Worm (Caenorhabditis elegans) whole organism, L2 larva: ENCODE measurements around the gene trf-1.

Source experiments
- C34F6.9 ChIP-seq: fragments of 150-350 bp; optimal IDR thresholded peaks from 2 replicates; lab custom pipeline; 2014; ENCODE audit warnings: missing biosample characterization, missing genetic modification characterization
- R02D3.7 ChIP-seq: fragments of 150-350 bp; optimal IDR thresholded peaks from 2 replicates; lab custom pipeline; 2014; ENCODE audit warnings: missing biosample characterization, missing genetic modification characterization
- Y55F3AM.14 ChIP-seq: fragments of 200-800 bp; sonication (Bioruptor generic); optimal IDR thresholded peaks from 2 replicates; lab custom pipeline; 2018; ENCODE audit warnings: mild to moderate bottlenecking, missing genetic modification characterization, missing compliant biosample characterization
- aly-2 ChIP-seq: fragments of 150-350 bp; optimal IDR thresholded peaks from 2 replicates; lab custom pipeline; 2014; ENCODE audit warnings: missing biosample characterization, missing genetic modification characterization
- ama-1 ChIP-seq: fragments of 150-350 bp; optimal IDR thresholded peaks from 2 replicates; lab custom pipeline; 2018; ENCODE audit warnings: inconsistent platforms
- blmp-1 ChIP-seq: sonication (generic microtip); optimal IDR thresholded peaks from 2 replicates; lab custom pipeline; 2017; ENCODE audit warnings: missing genetic modification characterization, mild to moderate bottlenecking, missing compliant biosample characterization, antibody characterized with exemption, moderate library complexity; ENCODE audit not compliant: insufficient read depth
- ceh-16 ChIP-seq: fragments of 150-350 bp; optimal IDR thresholded peaks from 2 replicates; lab custom pipeline; 2014; ENCODE audit warnings: missing biosample characterization, missing genetic modification characterization
- ceh-82 ChIP-seq: fragments of 150-350 bp; optimal IDR thresholded peaks from 2 replicates; lab custom pipeline; 2014; ENCODE audit warnings: missing biosample characterization, missing genetic modification characterization
- crh-2 ChIP-seq: sonication (generic microtip); optimal IDR thresholded peaks from 2 replicates; lab custom pipeline; 2017; ENCODE audit warnings: missing biosample characterization, missing genetic modification characterization
- elt-3 ChIP-seq: sonication (generic microtip); optimal IDR thresholded peaks from 2 replicates; lab custom pipeline; 2017; ENCODE audit warnings: missing biosample characterization, missing genetic modification characterization
- fos-1 ChIP-seq: fragments of 150-350 bp; optimal IDR thresholded peaks from 2 replicates; lab custom pipeline; 2014; ENCODE audit warnings: missing biosample characterization, missing genetic modification characterization
- gmeb-1 ChIP-seq: fragments of 150-350 bp; optimal IDR thresholded peaks from 2 replicates; lab custom pipeline; 2014; ENCODE audit warnings: missing biosample characterization, missing genetic modification characterization
- lin-11 ChIP-seq: fragments of 150-350 bp; sonication (generic microtip); optimal IDR thresholded peaks from 2 replicates; lab custom pipeline; 2014; ENCODE audit warnings: missing biosample characterization, missing genetic modification characterization, inconsistent platforms, mixed read lengths
- lin-13 ChIP-seq: fragments of 150-350 bp; optimal IDR thresholded peaks from 2 replicates; lab custom pipeline; 2014; ENCODE audit warnings: missing biosample characterization, missing genetic modification reagents, missing genetic modification characterization
- lin-39 ChIP-seq: fragments of 150-350 bp; optimal IDR thresholded peaks from 2 replicates; lab custom pipeline; 2014; ENCODE audit warnings: missing biosample characterization, missing genetic modification reagents, missing genetic modification characterization
- lsy-2 ChIP-seq, 2 experiments: fragments of 150-350 bp in 1 of 2; sonication (generic microtip) in 1 of 2; optimal IDR thresholded peaks; 2 replicates each; lab custom pipeline; 2014 to 2017; ENCODE audit warnings: missing biosample characterization in 2 of 2, missing genetic modification characterization in 2 of 2
- mab-5 ChIP-seq: fragments of 150-350 bp; optimal IDR thresholded peaks from 2 replicates; lab custom pipeline; 2014; ENCODE audit warnings: missing biosample characterization, missing genetic modification characterization
- mbf-1 ChIP-seq: sonication (generic microtip); optimal IDR thresholded peaks from 2 replicates; lab custom pipeline; 2017; ENCODE audit warnings: missing biosample characterization, missing genetic modification characterization
- mdl-1 ChIP-seq, 2 experiments: fragments of 150-350 bp in 1 of 2; sonication (generic microtip) in 1 of 2; optimal IDR thresholded peaks; 2 replicates each; lab custom pipeline; 2017; ENCODE audit warnings: missing biosample characterization in 2 of 2, missing genetic modification characterization in 2 of 2
- nhr-10 ChIP-seq: sonication (generic microtip); optimal IDR thresholded peaks from 2 replicates; lab custom pipeline; 2017; ENCODE audit warnings: missing biosample characterization, missing genetic modification characterization
- nhr-21 ChIP-seq: fragments of 150-350 bp; optimal IDR thresholded peaks from 2 replicates; lab custom pipeline; 2014; ENCODE audit warnings: missing biosample characterization, missing genetic modification characterization
- nhr-23 ChIP-seq: fragments of 150-350 bp; optimal IDR thresholded peaks from 2 replicates; lab custom pipeline; 2014; ENCODE audit warnings: missing biosample characterization, missing genetic modification reagents, missing genetic modification characterization
- nhr-237 ChIP-seq: fragments of 150-350 bp; optimal IDR thresholded peaks from 2 replicates; lab custom pipeline; 2014; ENCODE audit warnings: missing biosample characterization, missing genetic modification characterization
- nhr-25 ChIP-seq: fragments of 150-350 bp; sonication (generic microtip); optimal IDR thresholded peaks from 3 replicates; lab custom pipeline; 2014; ENCODE audit warnings: missing biosample characterization, missing genetic modification characterization
- nhr-77 ChIP-seq: fragments of 150-350 bp; optimal IDR thresholded peaks from 2 replicates; lab custom pipeline; 2014; ENCODE audit warnings: missing biosample characterization, missing genetic modification characterization
- peb-1 ChIP-seq: fragments of 150-350 bp; optimal IDR thresholded peaks from 2 replicates; lab custom pipeline; 2014; ENCODE audit warnings: missing biosample characterization, missing genetic modification characterization
- snpc-4 ChIP-seq: fragments of 150-350 bp; optimal IDR thresholded peaks from 2 replicates; lab custom pipeline; 2014; ENCODE audit warnings: missing biosample characterization, missing genetic modification characterization
- unc-39 ChIP-seq: fragments of 150-350 bp; optimal IDR thresholded peaks from 2 replicates; lab custom pipeline; 2014; ENCODE audit warnings: missing biosample characterization, missing genetic modification characterization
- unc-55 ChIP-seq: fragments of 150-350 bp; sonication (generic microtip); optimal IDR thresholded peaks from 3 replicates; lab custom pipeline; 2014; ENCODE audit warnings: missing biosample characterization, missing genetic modification reagents, missing genetic modification characterization
- ztf-1 ChIP-seq: fragments of 200-800 bp; sonication (Bioruptor generic); conservative IDR thresholded peaks from 2 replicates; pipeline ENCODE4 v1.3.6; 2022; ENCODE audit warnings: missing genetic modification characterization, missing compliant biosample characterization
- ztf-11 ChIP-seq: sonication (generic microtip); optimal IDR thresholded peaks from 2 replicates; lab custom pipeline; 2017; ENCODE audit warnings: missing biosample characterization, missing genetic modification characterization
- ztf-4 ChIP-seq: fragments of 150-350 bp; optimal IDR thresholded peaks from 2 replicates; lab custom pipeline; 2014; ENCODE audit warnings: missing biosample characterization, missing genetic modification characterization

Gene trf-1

ce11 chrIII:13430162-13430561 is at the start of gene trf-1:
TSS of gene trf-1 (plus strand) at chrIII:13430462.
- no peak for TF ChIP-seq ztf-4 (tag; lab: Kevin White, UChicago)
- TF ChIP-seq ztf-1 (GFP tag; lab: Robert Waterston, UW): no peak
- TF ChIP-seq lin-39 (tag; lab: Kevin White, UChicago): no peak
- TF ChIP-seq gmeb-1 (tag; lab: Kevin White, UChicago): no peak
- no peak for TF ChIP-seq lsy-2 (tag; optimal IDR thresholded peaks at IDR 0.05; lab: Kevin White, UChicago)
- TF ChIP-seq snpc-4 (tag; lab: Kevin White, UChicago): no peak
- no peak for TF ChIP-seq mbf-1
- no peak for TF ChIP-seq crh-2 (tag; lab: Kevin White, UChicago)
- TF ChIP-seq C34F6.9 (tag; lab: Kevin White, UChicago): no peak
- TF ChIP-seq nhr-237 (tag; lab: Kevin White, UChicago): no peak
- TF ChIP-seq lin-11 (tag; lab: Kevin White, UChicago): no peak
- no peak for TF ChIP-seq unc-39 (tag; lab: Kevin White, UChicago)
- TF ChIP-seq ztf-11: no peak

- peak; percentile 50 for TF ChIP-seq nhr-25 (tag; lab: Kevin White, UChicago)
- TF ChIP-seq blmp-1: peak; percentile 19
- no peak for TF ChIP-seq aly-2 (tag; lab: Kevin White, UChicago)
Measured at ce11 chrIII:13380881-13381280, 49.4 kb upstream of the trf-1 start.

ce11 chrIII:13381684-13382083 is 48.6 kb upstream of the trf-1 start:
- TF ChIP-seq crh-2 (tag; lab: Kevin White, UChicago) (no peak), elt-3 (no peak), nhr-21 (tag; lab: Kevin White, UChicago) (no peak), nhr-10 (tag; lab: Kevin White, UChicago) (no peak), lin-13 (no peak), aly-2 (tag; lab: Kevin White, UChicago) (no peak), R02D3.7 (tag; lab: Kevin White, UChicago) (no peak), mab-5 (tag; lab: Kevin White, UChicago) (no peak), blmp-1 (peak; percentile 71), mbf-1 (no peak), unc-55 (GFP tag; lab: Kevin White, UChicago) (peak; percentile 71), lsy-2 (tag; optimal IDR thresholded peaks at IDR 0.05; lab: Kevin White, UChicago) (no peak), ceh-82 (no peak), nhr-77 (no peak), mdl-1 (tag; optimal IDR thresholded peaks at IDR 0.05; lab: Kevin White, UChicago) (no peak), lin-39 (tag; lab: Kevin White, UChicago) (no peak), nhr-23 (no peak)

- TF ChIP-seq lin-11 (tag; lab: Kevin White, UChicago): no peak
- no peak for TF ChIP-seq peb-1 (tag; lab: Kevin White, UChicago)
- TF ChIP-seq ceh-16 (tag; lab: Kevin White, UChicago): no peak
- TF ChIP-seq ztf-11: no peak
- TF ChIP-seq ceh-82: no peak
- TF ChIP-seq C34F6.9 (tag; lab: Kevin White, UChicago): no peak
- no peak for TF ChIP-seq unc-39 (tag; lab: Kevin White, UChicago)
- TF ChIP-seq, all 48 proteins: peak for 0
Measured at ce11 chrIII:13383159-13383558, 47.1 kb upstream of the trf-1 start.

ce11 chrIII:13385850-13386249 is 44.4 kb upstream of the trf-1 start, which contains the start of gene T03F6.4:
TSS of gene T03F6.4 (plus strand) at chrIII:13386150.
- TF ChIP-seq Y55F3AM.14 (GFP tag; lab: Kevin White, UChicago) (no peak), unc-55 (GFP tag; lab: Kevin White, UChicago) (peak; percentile 32)
- TF ChIP-seq, all 48 proteins: peak for 1

ce11 chrIII:13388621-13389020 is 41.6 kb upstream of the trf-1 start:
- TF ChIP-seq fos-1 (peak; percentile 53), unc-55 (GFP tag; lab: Kevin White, UChicago) (no peak), ama-1 (lab: Kevin White, UChicago) (no peak)
